Fruit fly (Drosophila melanogaster): ENCODE measurements around the gene stnA.
A peak's percentile ranks its signal among the peaks of the same experiment; 100 is the strongest.

The stnA gene

dm6 chrX:23007399-23007798, 3.0 kb upstream of the stnA start (continued):
- TF ChIP-seq ab (GFP tag; optimal IDR thresholded peaks at IDR 0.05): no peak
- no peak for TF ChIP-seq org-1 (GFP tag; optimal IDR thresholded peaks at IDR 0.05)
- TF ChIP-seq nau (GFP tag; optimal IDR thresholded peaks at IDR 0.05): no peak
- TF ChIP-seq gfzf (GFP tag; optimal IDR thresholded peaks at IDR 0.05): peak; percentile 33
- TF ChIP-seq CG34224 (GFP tag; IDR thresholded peaks at IDR 0.05; ENCODE audit: partially characterized antibody): peak; percentile 96
- TF ChIP-seq CkIIα-i1 (GFP tag; IDR thresholded peaks at IDR 0.05): no peak
- peak; percentile 42 for TF ChIP-seq CG2678 (tag; optimal IDR thresholded peaks at IDR 0.05)
- TF ChIP-seq rib (GFP tag; IDR thresholded peaks at IDR 0.05): no peak
- TF ChIP-seq sna (GFP tag; IDR thresholded peaks at IDR 0.05; ENCODE audit: partially characterized antibody): peak; percentile 90
- TF ChIP-seq CG3838 (GFP tag; optimal IDR thresholded peaks at IDR 0.05): no peak
- TF ChIP-seq BEAF-32 (GFP tag; optimal IDR thresholded peaks at IDR 0.05): peak; percentile 91
- TF ChIP-seq ken (GFP tag; IDR thresholded peaks at IDR 0.05): no peak
- peak; percentile 97 for TF ChIP-seq zen2 (GFP tag; IDR thresholded peaks at IDR 0.05; ENCODE audit: partially characterized antibody)
- peak; percentile 31 for TF ChIP-seq Myb (GFP tag; optimal IDR thresholded peaks at IDR 0.05)
- peak; percentile 19 for TF ChIP-seq CG9817 (tag; optimal IDR thresholded peaks at IDR 0.05)
- no peak for TF ChIP-seq pb (GFP tag; optimal IDR thresholded peaks at IDR 0.05)
- TF ChIP-seq CG13775 (GFP tag; optimal IDR thresholded peaks at IDR 0.05): peak; percentile 30
- TF ChIP-seq bbx (GFP tag; IDR thresholded peaks at IDR 0.05; ENCODE audit: partially characterized antibody): peak; percentile 98
- TF ChIP-seq CG6689 (GFP tag; IDR thresholded peaks at IDR 0.05): 0 out of 2 replicates have a peak, but pooled peaks have one; percentile 37
- TF ChIP-seq slbo (GFP tag; IDR thresholded peaks at IDR 0.05): peak; percentile 58
- TF ChIP-seq gcm (GFP tag; optimal IDR thresholded peaks at IDR 0.05): no peak
- TF ChIP-seq kah (GFP tag; optimal IDR thresholded peaks at IDR 0.05): no peak
- TF ChIP-seq hb (GFP tag; IDR thresholded peaks at IDR 0.05; ENCODE audit: partially characterized antibody): peak; percentile 99
- TF ChIP-seq inv (GFP tag; IDR thresholded peaks at IDR 0.05; ENCODE audit: partially characterized antibody): peak; percentile 98
- peak in 1 of 2 experiments; percentile 25 for TF ChIP-seq bsh (GFP tag; optimal IDR thresholded peaks at IDR 0.05)
- TF ChIP-seq CG6791 (GFP tag; IDR thresholded peaks at IDR 0.05; ENCODE audit: partially characterized antibody): peak; percentile 99
- peak; percentile 52 for TF ChIP-seq Ets97D (GFP tag; optimal IDR thresholded peaks at IDR 0.05)
- TF ChIP-seq ase (GFP tag; IDR thresholded peaks at IDR 0.05): no peak
- TF ChIP-seq CG4854 (GFP tag; optimal IDR thresholded peaks at IDR 0.05): no peak
- TF ChIP-seq CG14710 (tag; optimal IDR thresholded peaks at IDR 0.05): peak; percentile 59
- peak; percentile 30 for TF ChIP-seq Sox102F (GFP tag; optimal IDR thresholded peaks at IDR 0.05)
- TF ChIP-seq Kr (GFP tag; optimal IDR thresholded peaks at IDR 0.05): no peak
- TF ChIP-seq unc-4 (GFP tag; IDR thresholded peaks at IDR 0.05; ENCODE audit: partially characterized antibody): peak; percentile 92
- TF ChIP-seq H15 (GFP tag; IDR thresholded peaks at IDR 0.05): no peak
- no peak for TF ChIP-seq jing (GFP tag; optimal IDR thresholded peaks at IDR 0.05)
- peak; percentile 84 for TF ChIP-seq CG2116 (GFP tag; optimal IDR thresholded peaks at IDR 0.05)
- TF ChIP-seq zfh1 (GFP tag; IDR thresholded peaks at IDR 0.05): no peak
- TF ChIP-seq sens (GFP tag): peak; percentile 64
- TF ChIP-seq CG10366 (GFP tag; IDR thresholded peaks at IDR 0.05): peak; percentile 22
- peak; percentile 98 for TF ChIP-seq Bgb (GFP tag; IDR thresholded peaks at IDR 0.05; ENCODE audit: partially characterized antibody)
- TF ChIP-seq CG11504 (tag; optimal IDR thresholded peaks at IDR 0.05): peak; percentile 29
- TF ChIP-seq CG18262 (tag; optimal IDR thresholded peaks at IDR 0.05): peak; percentile 49
- TF ChIP-seq Dll (GFP tag; IDR thresholded peaks at IDR 0.05; ENCODE audit: partially characterized antibody): peak; percentile 93
- peak; percentile 67 for TF ChIP-seq row (GFP tag; IDR thresholded peaks at IDR 0.05)
- TF ChIP-seq nerfin-1 (tag; optimal IDR thresholded peaks at IDR 0.05): no peak
- no peak for TF ChIP-seq shn (GFP tag; optimal IDR thresholded peaks at IDR 0.05)
- TF ChIP-seq CG14860 (GFP tag; IDR thresholded peaks at IDR 0.05; ENCODE audit: partially characterized antibody): peak; percentile 96
- TF ChIP-seq CG2199 (GFP tag; IDR thresholded peaks at IDR 0.05): peak; percentile 70; the same call in 1 of the 3 replicates
- peak; percentile 97 for TF ChIP-seq mld (GFP tag; IDR thresholded peaks at IDR 0.05; ENCODE audit: partially characterized antibody)
